Worm (Caenorhabditis elegans): ENCODE results near the gene srd-2.

Gene srd-2

DNA sequence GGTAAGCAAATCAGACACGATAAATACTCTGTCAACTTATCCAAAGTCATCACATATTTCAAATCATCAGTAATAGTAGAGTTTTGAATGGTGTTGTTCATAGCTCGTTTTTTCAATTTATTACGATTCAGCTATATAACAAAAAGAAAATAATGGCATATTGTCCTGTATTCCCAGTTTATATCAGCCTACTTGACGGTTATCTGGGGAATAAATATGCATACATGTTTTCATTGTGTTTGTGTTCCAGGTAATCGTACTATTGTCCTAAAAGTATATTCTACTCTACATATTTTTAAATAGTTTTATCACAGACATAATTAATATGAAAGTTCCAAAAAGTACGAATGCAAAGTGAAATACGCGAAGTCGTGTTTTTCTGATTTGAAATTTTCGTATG lies at the start of gene srd-2:
TSS of gene srd-2 (minus strand) at position 101 of the 400 bp plus-strand sequence.
- TF ChIP-seq hmg-1.2 (GFP tag; IDR thresholded peaks at IDR 0.05) (no peak), dox-1 (GFP tag; IDR thresholded peaks at IDR 0.05) (no peak), B0035.1 (tag; optimal IDR thresholded peaks at IDR 0.05) (no peak), nhr-80 (tag; optimal IDR thresholded peaks at IDR 0.05) (no peak), D2030.7 (GFP tag; IDR thresholded peaks at IDR 0.05) (no peak), hlh-26 (GFP tag; conservative IDR thresholded peaks at IDR 0.05) (no peak)

DNA sequence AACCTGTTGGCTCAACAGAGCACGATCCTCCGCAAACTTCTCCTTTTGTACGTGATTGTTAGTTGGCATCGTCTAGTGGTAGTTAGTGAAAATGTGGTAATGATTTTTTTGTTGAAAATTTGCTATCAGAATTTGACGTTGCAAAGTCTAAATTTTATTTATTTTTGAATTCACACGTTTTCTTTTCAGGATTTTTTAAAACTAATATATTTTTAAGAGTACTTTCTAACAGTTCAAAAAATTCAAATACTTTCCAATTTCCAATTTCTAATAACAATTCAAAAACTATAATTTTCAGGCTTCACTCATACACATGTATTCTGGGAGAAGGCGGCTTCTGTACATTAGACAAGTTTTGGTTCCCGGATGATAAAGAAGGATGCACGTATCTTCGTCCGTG lies 46.7 kb upstream of the srd-2 start, which contains the start of gene ubxn-5:
TSS of gene ubxn-5 (minus strand) at position 101 of the 400 bp plus-strand sequence.
- TF ChIP-seq ama-1 (optimal IDR thresholded peaks at IDR 0.05) (no peak), ama-1 (GFP tag; optimal IDR thresholded peaks at IDR 0.05) (no peak), tbp1 (GFP tag; optimal IDR thresholded peaks at IDR 0.05) (no peak), snpc-1.1 (tag; optimal IDR thresholded peaks at IDR 0.05; ENCODE audit: insufficient read depth) (no peak), ztf-28 (GFP tag; IDR thresholded peaks at IDR 0.05) (no peak), athp-1 (tag; optimal IDR thresholded peaks at IDR 0.05) (no peak), lag-1 (GFP tag; IDR thresholded peaks at IDR 0.05) (no peak), lin-40 (tag; optimal IDR thresholded peaks at IDR 0.05) (no peak), F23B12.7 (tag; optimal IDR thresholded peaks at IDR 0.05; ENCODE audit: insufficient read depth) (no peak), madf-8 (GFP tag; conservative IDR thresholded peaks at IDR 0.05) (no peak)

DNA sequence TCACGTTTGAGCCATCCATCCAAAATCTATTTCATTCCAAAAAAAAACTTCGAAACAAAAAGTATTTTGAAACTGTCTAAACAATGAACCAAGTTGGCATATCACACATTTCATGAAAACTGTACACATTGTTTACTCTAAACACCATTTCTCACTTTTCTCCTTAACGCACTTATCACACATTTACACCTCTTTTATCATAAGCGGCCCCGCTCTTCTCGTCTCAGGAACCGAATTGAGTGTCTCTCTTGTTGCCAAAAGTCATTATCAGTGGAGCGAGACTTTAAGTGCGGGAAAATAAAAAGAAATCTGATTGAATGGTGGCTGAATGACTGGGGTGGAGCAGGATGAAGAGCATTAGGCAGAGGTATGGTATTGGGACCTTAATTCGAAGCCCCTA lies 44.2 kb upstream of the srd-2 start:
- TF ChIP-seq nfya-1 (tag; optimal IDR thresholded peaks at IDR 0.05; ENCODE audit: borderline replicate concordance, insufficient read depth) (no peak), F39B2.1 (GFP tag; IDR thresholded peaks at IDR 0.05) (no peak), dox-1 (GFP tag; IDR thresholded peaks at IDR 0.05) (0 out of 2 replicates have a peak, but pooled peaks have one; percentile 20), nhr-80 (tag; optimal IDR thresholded peaks at IDR 0.05) (peak; percentile 55)

DNA sequence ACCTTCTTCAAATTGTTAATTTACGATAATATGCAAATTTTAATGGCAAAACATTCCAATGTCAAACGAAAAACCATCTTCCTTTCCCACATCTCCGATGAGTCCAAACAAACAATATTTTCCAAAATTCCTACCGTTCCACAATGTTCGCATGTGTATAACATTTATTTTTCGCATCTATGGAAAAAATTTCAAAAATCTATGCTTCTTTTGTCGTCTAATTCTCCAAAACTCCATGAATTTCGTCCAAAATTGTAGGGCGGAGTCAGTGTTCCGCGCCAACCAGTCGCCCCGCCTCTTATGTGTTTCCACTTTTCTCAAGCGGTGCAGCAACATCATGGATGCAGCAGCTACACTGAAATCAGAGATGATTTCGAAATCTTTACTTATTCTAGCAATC lies 43.3 kb upstream of the srd-2 start, which contains the start of gene T01E8.8:
TSS of gene T01E8.8 (plus strand) at position 301 of the 400 bp plus-strand sequence.
- TF ChIP-seq unc-130 (GFP tag; optimal IDR thresholded peaks at IDR 0.05) (no peak), ztf-25 (GFP tag; IDR thresholded peaks at IDR 0.05) (no peak), gei-17 (GFP tag; optimal IDR thresholded peaks at IDR 0.05) (no peak), ceh-27 (GFP tag; optimal IDR thresholded peaks at IDR 0.05) (no peak), rcor-1 (GFP tag; IDR thresholded peaks at IDR 0.05) (no peak), aptf-2 (GFP tag; conservative IDR thresholded peaks at IDR 0.05) (no peak), Y56A3A.18 (GFP tag; IDR thresholded peaks at IDR 0.05) (no peak), lag-1 (GFP tag; IDR thresholded peaks at IDR 0.05) (no peak), mes-4 (tag; optimal IDR thresholded peaks at IDR 0.05) (no peak), F33H1.4 (GFP tag; IDR thresholded peaks at IDR 0.05) (no peak), ceh-40 (GFP tag; IDR thresholded peaks at IDR 0.05) (no peak), atf-7 (tag; optimal IDR thresholded peaks at IDR 0.05) (no peak)

DNA sequence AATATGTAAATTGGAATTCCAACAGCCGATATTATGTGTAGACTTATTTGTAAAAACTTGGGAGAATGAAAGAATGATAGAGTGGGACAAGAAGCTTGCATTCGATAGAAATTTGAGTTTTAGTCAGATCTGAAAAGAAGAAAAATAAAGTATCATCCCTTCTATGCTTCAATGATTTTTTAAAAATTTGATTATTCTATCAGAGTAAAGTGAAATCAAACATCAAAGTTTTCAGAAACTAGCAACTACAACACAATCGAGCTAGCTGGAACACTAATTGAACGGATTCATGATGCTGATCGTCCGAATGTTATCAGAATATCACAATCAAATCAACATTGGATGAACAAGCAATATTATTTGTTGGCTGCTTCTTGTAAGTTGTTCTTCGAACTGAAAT lies 39.3 kb upstream of the srd-2 start, which contains the start of gene srh-135:
TSS of gene srh-135 (minus strand) at position 101 of the 400 bp plus-strand sequence.
- TF ChIP-seq him-1 (tag; optimal IDR thresholded peaks at IDR 0.05), result no peak
- no peak for TF ChIP-seq nhr-27 (tag; optimal IDR thresholded peaks at IDR 0.05)
- no peak for TF ChIP-seq D2030.7 (GFP tag; IDR thresholded peaks at IDR 0.05)
- TF ChIP-seq hmg-1.2 (GFP tag; IDR thresholded peaks at IDR 0.05), result no peak
- no peak for TF ChIP-seq F10E7.11 (tag; optimal IDR thresholded peaks at IDR 0.05)
- no peak for TF ChIP-seq snpc-1.1 (tag; optimal IDR thresholded peaks at IDR 0.05; ENCODE audit: insufficient read depth)
- no peak for TF ChIP-seq lsl-1 (GFP tag; optimal IDR thresholded peaks at IDR 0.05)
- no peak for TF ChIP-seq egl-18 (GFP tag; IDR thresholded peaks at IDR 0.05)
- TF ChIP-seq zim-3 (tag; optimal IDR thresholded peaks at IDR 0.05), result no peak
- no peak for TF ChIP-seq zfh-2 (GFP tag; conservative IDR thresholded peaks at IDR 0.05)
- no peak for TF ChIP-seq egl-44 (GFP tag; IDR thresholded peaks at IDR 0.05)
- TF ChIP-seq xnd-1 (tag; optimal IDR thresholded peaks at IDR 0.05), result no peak
- no peak for TF ChIP-seq mcd-1 (GFP tag; IDR thresholded peaks at IDR 0.05)
